Fruit fly (Drosophila melanogaster) whole organism, adult: ENCODE results near the gene CG17191.

Source experiments
- CG1620 ChIP-seq: fragments of 200-800 bp; sonication (Bioruptor generic); optimal IDR thresholded peaks from 2 replicates; lab custom pipeline; 2016; ENCODE audit warnings: missing biosample characterization, missing genetic modification characterization
- CG33017 ChIP-seq: fragments of 200-800 bp; sonication (Bioruptor generic); optimal IDR thresholded peaks from 2 replicates; lab custom pipeline; 2018; ENCODE audit warnings: missing biosample characterization, mild to moderate bottlenecking, missing genetic modification characterization, moderate library complexity
- Clk ChIP-seq: fragments of 200-800 bp; sonication (Bioruptor generic); optimal IDR thresholded peaks from 2 replicates; lab custom pipeline; 2017; ENCODE audit warnings: missing biosample characterization, missing genetic modification characterization
- cic ChIP-seq: fragments of 200-800 bp; sonication (Bioruptor generic); optimal IDR thresholded peaks from 2 replicates; lab custom pipeline; 2017; ENCODE audit warnings: missing biosample characterization, mild to moderate bottlenecking, missing genetic modification characterization, moderate library complexity
- cnc ChIP-seq, 2 experiments: fragments of >200 bp; optimal IDR thresholded peaks; 2 replicates each; lab custom pipeline; 2017
- kay ChIP-seq: fragments of 200-800 bp; sonication (Bioruptor generic); peaks from one replicate; lab custom pipeline; 2016; ENCODE audit warnings: missing biosample characterization, missing genetic modification characterization, borderline replicate concordance
- pad ChIP-seq: fragments of 200-800 bp; sonication (Bioruptor generic); optimal IDR thresholded peaks from 3 replicates; lab custom pipeline; 2017; ENCODE audit warnings: missing biosample characterization, missing genetic modification characterization, mild to moderate bottlenecking, moderate library complexity, missing genetic modification reagents

DNA sequence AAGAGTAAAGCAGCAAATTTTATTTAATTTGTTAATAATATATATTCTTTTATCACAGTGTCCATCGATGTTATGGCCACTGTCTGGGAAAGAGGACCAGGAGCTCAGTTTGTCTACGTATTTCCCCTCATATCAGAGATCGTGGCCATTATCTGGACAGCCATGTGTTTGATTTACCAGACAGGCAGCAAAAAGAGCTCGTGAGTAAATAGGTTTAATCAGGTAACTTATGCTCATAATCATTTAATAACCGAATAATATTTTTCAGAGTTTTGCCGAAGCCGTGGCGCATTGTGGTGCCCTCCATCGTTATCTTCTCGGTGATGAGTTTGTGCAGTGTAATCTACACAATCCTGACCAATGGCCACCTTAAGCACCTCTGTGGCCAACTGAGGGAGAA is 35.1 kb downstream of the CG17191 start:
- TF ChIP-seq CG33017 (no peak), Clk (GFP tag; lab: Kevin White, UChicago) (no peak), kay (no peak), cic (GFP tag; lab: Kevin White, UChicago) (no peak), cnc (optimal IDR thresholded peaks at IDR 0.05; lab: Kevin White, UChicago) (no peak), pad (GFP tag; lab: Kevin White, UChicago) (no peak), CG1620 (GFP tag; lab: Kevin White, UChicago) (no peak)
